Worm (Caenorhabditis elegans): Measurements from ENCODE around the gene C27B7.6.

DNA sequence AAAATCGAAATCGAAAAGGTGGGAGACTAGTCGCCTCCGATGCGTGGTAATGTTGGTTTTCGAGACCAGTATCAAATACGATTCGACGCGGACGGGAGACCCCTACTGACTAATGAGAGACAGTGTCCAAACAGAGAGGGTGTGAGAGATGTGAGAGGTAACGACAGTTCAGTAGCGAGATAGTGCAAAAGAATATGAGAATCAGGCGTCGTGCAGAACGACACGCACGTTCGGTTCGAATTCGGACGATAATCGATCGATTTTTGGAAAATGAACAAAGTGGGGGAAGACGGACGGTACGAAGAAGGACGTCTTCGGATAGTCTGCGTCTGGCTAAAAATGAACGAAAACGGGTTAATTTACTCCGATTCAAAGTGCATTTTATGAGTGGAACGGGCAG is 15.8 kb upstream of the C27B7.6 start, which contains the start of gene D1046.16:
- TF ChIP-seq nhr-12 (tag; optimal IDR thresholded peaks at IDR 0.05) = no peak
- TF ChIP-seq R02D3.7 (tag; optimal IDR thresholded peaks at IDR 0.05) = no peak
- TF ChIP-seq blmp-1 (tag; optimal IDR thresholded peaks at IDR 0.05; ENCODE audit: insufficient read depth) = peak; percentile 43
- no peak for TF ChIP-seq elt-3 (tag; optimal IDR thresholded peaks at IDR 0.05)
- TF ChIP-seq nhr-11 (tag; optimal IDR thresholded peaks at IDR 0.05) = no peak
- no peak for TF ChIP-seq mdl-1 (tag; optimal IDR thresholded peaks at IDR 0.05)
